Fruit fly (Drosophila melanogaster): Measurements from ENCODE around the gene CG33060.

DNA sequence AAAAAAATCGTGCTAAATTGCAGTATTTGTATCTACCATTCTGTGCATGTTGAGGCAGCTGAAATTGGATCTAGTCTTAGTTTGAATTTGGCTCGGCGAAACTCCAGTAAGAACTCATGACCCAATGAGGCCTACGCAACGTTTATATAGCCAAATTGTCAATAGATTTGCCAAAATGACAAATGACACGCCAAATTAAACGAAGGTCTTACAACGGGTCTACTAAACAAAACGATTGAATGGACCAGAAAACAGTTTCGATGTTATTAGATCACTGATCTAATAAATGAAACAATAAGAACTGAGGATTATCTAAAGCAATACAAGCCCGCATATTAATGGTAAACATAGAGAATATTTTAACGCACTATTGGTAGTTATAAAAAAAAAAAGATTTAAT is 9.7 kb upstream of the CG33060 start, which contains the start of gene CG42718:
- TF ChIP-seq lola (GFP tag; optimal IDR thresholded peaks at IDR 0.05) (no peak), usp (GFP tag; optimal IDR thresholded peaks at IDR 0.05) (no peak), psq (GFP tag; optimal IDR thresholded peaks at IDR 0.05) (no peak), Dfd (GFP tag; optimal IDR thresholded peaks at IDR 0.05) (no peak), Abd-B (GFP tag; optimal IDR thresholded peaks at IDR 0.05) (no peak), pan (optimal IDR thresholded peaks at IDR 0.05) (no peak), h (GFP tag; optimal IDR thresholded peaks at IDR 0.05) (no peak), Rel (GFP tag; optimal IDR thresholded peaks at IDR 0.05) (no peak), Rel (tag; optimal IDR thresholded peaks at IDR 0.05) (no peak), Myc (optimal IDR thresholded peaks at IDR 0.05) (no peak), Hnf4 (GFP tag; optimal IDR thresholded peaks at IDR 0.05) (no peak)

All from whole organism, wandering third instar larva.